Worm (Caenorhabditis elegans) whole organism, late embryonic: Measurements from ENCODE around the gene srab-23.

Experiments
- elt-4 ChIP-seq: sonication (generic microtip); optimal IDR thresholded peaks from 2 replicates; lab custom pipeline; 2016; ENCODE audit warnings: missing genetic modification characterization, missing compliant biosample characterization
- fkh-10 ChIP-seq: fragments of 150-350 bp; optimal IDR thresholded peaks from 2 replicates; lab custom pipeline; 2014; ENCODE audit warnings: missing biosample characterization, missing genetic modification reagents, missing genetic modification characterization
- sox-2 ChIP-seq: fragments of 200-800 bp; sonication (Bioruptor generic); IDR thresholded peaks from 2 replicates; pipeline ENCODE4 v1.3.6; 2022; ENCODE audit warnings: missing genetic modification reagents, missing genetic modification characterization, missing compliant biosample characterization
- sox-4 ChIP-seq: sonication (generic microtip); optimal IDR thresholded peaks from 2 replicates; lab custom pipeline; 2017; ENCODE audit warnings: mild to moderate bottlenecking, missing genetic modification characterization, inconsistent platforms, missing compliant biosample characterization
- unc-42 ChIP-seq: sonication (generic microtip); optimal IDR thresholded peaks from 2 replicates; lab custom pipeline; 2016; ENCODE audit warnings: missing genotype, missing genetic modification characterization, missing compliant biosample characterization

- TF ChIP-seq unc-42 (tag; lab: Kevin White, UChicago), result no peak
- TF ChIP-seq fkh-10, result no peak
- no peak for TF ChIP-seq sox-4 (tag; lab: Kevin White, UChicago)
- TF ChIP-seq elt-4, result no peak
- no peak for TF ChIP-seq sox-2
These were observed 14.2 kb downstream of the srab-23 start for ce11 chrV:2021283-2021682.
